Worm (Caenorhabditis elegans): ENCODE data around the gene Y38H6C.16.

ce11 chrV:20514483-20514882 lies 24.7 kb downstream of the Y38H6C.16 start:
- TF ChIP-seq nhr-12 (tag; optimal IDR thresholded peaks at IDR 0.05) (no peak), zag-1 (tag; optimal IDR thresholded peaks at IDR 0.05) (no peak), vab-15 (tag; optimal IDR thresholded peaks at IDR 0.05) (no peak), nhr-28 (tag; optimal IDR thresholded peaks at IDR 0.05) (no peak), nhr-77 (tag; optimal IDR thresholded peaks at IDR 0.05) (no peak), swsn-7 (tag; optimal IDR thresholded peaks at IDR 0.05) (no peak), ces-1 (GFP tag; optimal IDR thresholded peaks at IDR 0.05) (no peak), grh-1 (GFP tag; IDR thresholded peaks at IDR 0.05) (no peak), unc-62 (GFP tag; optimal IDR thresholded peaks at IDR 0.05) (no peak), lir-3 (tag; optimal IDR thresholded peaks at IDR 0.05; ENCODE audit: poor library complexity) (no peak), nhr-11 (tag; optimal IDR thresholded peaks at IDR 0.05) (no peak), lin-39 (tag; optimal IDR thresholded peaks at IDR 0.05) (no peak)
